Worm (Caenorhabditis elegans) whole organism, midembryonic: ENCODE measurements around the gene B0035.21.

Source experiments
- cog-1 ChIP-seq: sonication (generic microtip); optimal IDR thresholded peaks from 2 replicates; lab custom pipeline; 2016; ENCODE audit warnings: missing genetic modification characterization, missing compliant biosample characterization
- flt-1 ChIP-seq: fragments of 200-800 bp; sonication (Bioruptor generic); IDR thresholded peaks from 2 replicates; pipeline ENCODE4 v1.3.6; 2022; ENCODE audit warnings: missing genetic modification characterization, missing compliant biosample characterization
- klf-2 ChIP-seq: fragments of 200-800 bp; sonication (Bioruptor generic); conservative IDR thresholded peaks from 2 replicates; pipeline ENCODE4 v1.3.6; 2022; ENCODE audit warnings: missing genetic modification reagents, missing genetic modification characterization, missing compliant biosample characterization
- med-1 ChIP-seq: sonication (generic microtip); optimal IDR thresholded peaks from 2 replicates; lab custom pipeline; 2017; ENCODE audit warnings: missing genetic modification characterization, mild to moderate bottlenecking, missing compliant biosample characterization, antibody characterized with exemption, missing genetic modification reagents; ENCODE audit not compliant: insufficient read depth
- ref-1 ChIP-seq: fragments of 200-800 bp; sonication (Bioruptor generic); conservative IDR thresholded peaks from 2 replicates; pipeline ENCODE4 v1.3.6; 2022; ENCODE audit warnings: missing genetic modification reagents, missing genetic modification characterization, missing compliant biosample characterization
- tab-1 ChIP-seq: fragments of 200-800 bp; sonication (Bioruptor generic); IDR thresholded peaks from 2 replicates; pipeline ENCODE4 v1.3.6; 2022; ENCODE audit warnings: missing genetic modification characterization, missing compliant biosample characterization
- ztf-23 ChIP-seq: fragments of 200-800 bp; sonication (Bioruptor generic); IDR thresholded peaks from 2 replicates; pipeline ENCODE4 v1.3.6; 2022; ENCODE audit warnings: missing genetic modification reagents, missing genetic modification characterization, missing compliant biosample characterization

ce11 chrIV:11313880-11314279, 13.2 kb upstream of the B0035.21 start, which contains the start of gene dnj-2:
- no peak for TF ChIP-seq ztf-23 (GFP tag; lab: Robert Waterston, UW)
- no peak for TF ChIP-seq cog-1 (tag; lab: Kevin White, UChicago)
- TF ChIP-seq klf-2 (GFP tag; lab: Robert Waterston, UW): no peak
- TF ChIP-seq med-1: no peak
- no peak for TF ChIP-seq ref-1
- TF ChIP-seq tab-1: no peak
- no peak for TF ChIP-seq flt-1 (GFP tag; lab: Robert Waterston, UW)
